Fruit fly (Drosophila melanogaster) whole organism, prepupa: Measurements from ENCODE around the gene Usp16-45.
A peak's percentile ranks its signal among the peaks of the same experiment; 100 is the strongest.

Experiments used
- CG10669 ChIP-seq: fragments of 200-800 bp; sonication (Bioruptor generic); optimal IDR thresholded peaks from 3 replicates; lab custom pipeline; 2018; ENCODE audit warnings: missing biosample characterization, mild to moderate bottlenecking, missing genetic modification characterization, moderate library complexity
- CG11294 ChIP-seq: fragments of 200-800 bp; sonication (Bioruptor generic); IDR thresholded peaks from 2 replicates; pipeline ENCODE4 v1.3.6; 2022; ENCODE audit warnings: missing biosample characterization, missing genetic modification characterization
- CG11762 ChIP-seq: fragments of 200-800 bp; sonication (Bioruptor generic); optimal IDR thresholded peaks from 3 replicates; lab custom pipeline; 2016; ENCODE audit warnings: missing biosample characterization, missing genetic modification characterization; ENCODE audit not compliant: insufficient read depth
- CG11902 ChIP-seq: fragments of 200-800 bp; sonication (Bioruptor generic); optimal IDR thresholded peaks from 3 replicates; lab custom pipeline; 2016; ENCODE audit warnings: missing biosample characterization, missing genetic modification characterization
- CG15336 ChIP-seq: fragments of 200-800 bp; sonication (Bioruptor generic); IDR thresholded peaks from 2 replicates; pipeline ENCODE4 v1.3.6; 2022; ENCODE audit warnings: missing biosample characterization, missing genetic modification characterization
- CG1621 ChIP-seq: fragments of 200-800 bp; sonication (Bioruptor generic); optimal IDR thresholded peaks from 3 replicates; lab custom pipeline; 2018; ENCODE audit warnings: missing biosample characterization, mild to moderate bottlenecking, missing genetic modification characterization
- CG16779 ChIP-seq: fragments of 200-800 bp; sonication (Bioruptor generic); optimal IDR thresholded peaks from 3 replicates; lab custom pipeline; 2017; ENCODE audit warnings: missing biosample characterization, mild to moderate bottlenecking, missing genetic modification characterization
- CG3032 ChIP-seq: fragments of 200-800 bp; optimal IDR thresholded peaks from 2 replicates; lab custom pipeline; 2019; ENCODE audit warnings: missing biosample characterization, mild to moderate bottlenecking, missing genetic modification characterization, moderate library complexity
- CG31627 ChIP-seq: fragments of 200-800 bp; sonication (Bioruptor generic); optimal IDR thresholded peaks from 3 replicates; lab custom pipeline; 2016; ENCODE audit warnings: missing biosample characterization, missing genetic modification characterization
- CG3919 ChIP-seq: fragments of 200-800 bp; sonication (Bioruptor generic); optimal IDR thresholded peaks from 3 replicates; lab custom pipeline; 2016; ENCODE audit warnings: missing biosample characterization, missing genetic modification characterization
- CG4318 ChIP-seq: fragments of 200-800 bp; sonication (Bioruptor generic); optimal IDR thresholded peaks from 3 replicates; lab custom pipeline; 2017; ENCODE audit warnings: missing biosample characterization, mild to moderate bottlenecking, missing genetic modification characterization
- CG6163 ChIP-seq: fragments of 200-800 bp; sonication (Bioruptor generic); IDR thresholded peaks from 3 replicates; pipeline ENCODE4 v1.3.6; 2022; ENCODE audit warnings: missing biosample characterization, missing genetic modification characterization
- CG6792 ChIP-seq: fragments of 200-800 bp; sonication (Bioruptor generic); optimal IDR thresholded peaks from 3 replicates; lab custom pipeline; 2016; ENCODE audit warnings: missing biosample characterization, missing genetic modification characterization
- CG6808 ChIP-seq: fragments of 200-800 bp; sonication (Bioruptor generic); optimal IDR thresholded peaks from 3 replicates; lab custom pipeline; 2017; ENCODE audit warnings: missing biosample characterization, missing genetic modification characterization, mild to moderate bottlenecking, moderate library complexity, missing genetic modification reagents
- CG8119 ChIP-seq: fragments of 200-800 bp; sonication (Bioruptor generic); IDR thresholded peaks from 3 replicates; pipeline ENCODE4 v1.3.6; 2022; ENCODE audit warnings: missing biosample characterization, missing genetic modification characterization
- CG8319 ChIP-seq: fragments of 200-800 bp; sonication (Bioruptor generic); optimal IDR thresholded peaks from 3 replicates; lab custom pipeline; 2016; ENCODE audit warnings: missing biosample characterization, missing genetic modification characterization
- CG9139 ChIP-seq: fragments of 200-800 bp; sonication (Bioruptor generic); optimal IDR thresholded peaks from 3 replicates; lab custom pipeline; 2017; ENCODE audit warnings: missing biosample characterization, mild to moderate bottlenecking, missing genetic modification characterization
- Eip75B ChIP-seq: fragments of 200-800 bp; sonication (Bioruptor generic); optimal IDR thresholded peaks from 3 replicates; lab custom pipeline; 2016; ENCODE audit warnings: missing biosample characterization, missing genetic modification characterization
- Eip78C ChIP-seq: fragments of 200-800 bp; sonication (Bioruptor generic); peaks from one replicate; lab custom pipeline; 2016; ENCODE audit warnings: missing biosample characterization, missing genetic modification characterization
- Ets21C ChIP-seq: fragments of 200-800 bp; sonication (Bioruptor generic); optimal IDR thresholded peaks from 3 replicates; lab custom pipeline; 2016; ENCODE audit warnings: missing biosample characterization, missing genetic modification characterization
- Gug ChIP-seq: fragments of 200-800 bp; sonication (Bioruptor generic); IDR thresholded peaks from 2 replicates; pipeline ENCODE4 v1.3.6; 2022; ENCODE audit warnings: missing biosample characterization, missing genetic modification characterization
- Hr38 ChIP-seq: sonication (Bioruptor generic); optimal IDR thresholded peaks from 2 replicates; lab custom pipeline; 2016; ENCODE audit warnings: missing biosample characterization, missing genetic modification characterization
- Hr4 ChIP-seq: fragments of 200-800 bp; sonication (Bioruptor generic); optimal IDR thresholded peaks from 3 replicates; lab custom pipeline; 2016; ENCODE audit warnings: missing biosample characterization, missing genetic modification characterization
- Lpt ChIP-seq: fragments of 200-800 bp; sonication (Bioruptor generic); optimal IDR thresholded peaks from 3 replicates; lab custom pipeline; 2016; ENCODE audit warnings: missing biosample characterization, missing genetic modification characterization
- Smox ChIP-seq: fragments of 200-800 bp; sonication (Bioruptor generic); optimal IDR thresholded peaks from 3 replicates; lab custom pipeline; 2016; ENCODE audit warnings: missing biosample characterization, missing genetic modification characterization
- Sox102F ChIP-seq: fragments of 200-800 bp; sonication (Bioruptor generic); optimal IDR thresholded peaks from 2 replicates; lab custom pipeline; 2016; ENCODE audit warnings: missing biosample characterization, mild to moderate bottlenecking, missing genetic modification characterization
- Sox14 ChIP-seq: fragments of 200-800 bp; sonication (Bioruptor generic); optimal IDR thresholded peaks from 3 replicates; lab custom pipeline; 2016; ENCODE audit warnings: missing biosample characterization, missing genetic modification characterization
- achi ChIP-seq: fragments of 200-800 bp; sonication (Bioruptor generic); optimal IDR thresholded peaks from 3 replicates; lab custom pipeline; 2016; ENCODE audit warnings: missing biosample characterization, missing genetic modification characterization
- acj6 ChIP-seq: fragments of 200-800 bp; sonication (Bioruptor generic); optimal IDR thresholded peaks from 3 replicates; lab custom pipeline; 2016; ENCODE audit warnings: missing biosample characterization, missing genetic modification characterization
- dac ChIP-seq: fragments of 200-800 bp; sonication (Bioruptor generic); optimal IDR thresholded peaks from 2 replicates; lab custom pipeline; 2017; ENCODE audit warnings: missing biosample characterization, mild to moderate bottlenecking, missing genetic modification characterization
- eg ChIP-seq: fragments of 200-800 bp; sonication (Bioruptor generic); IDR thresholded peaks from 3 replicates; pipeline ENCODE4 v1.3.6; 2022; ENCODE audit warnings: missing biosample characterization, missing genetic modification characterization
- esn ChIP-seq: fragments of 200-800 bp; sonication (Bioruptor generic); optimal IDR thresholded peaks from 2 replicates; lab custom pipeline; 2016; ENCODE audit warnings: missing biosample characterization, mild to moderate bottlenecking, missing genetic modification characterization, moderate library complexity
- fd59A ChIP-seq: fragments of 200-800 bp; sonication (Bioruptor generic); optimal IDR thresholded peaks from 2 replicates; lab custom pipeline; 2017; ENCODE audit warnings: missing biosample characterization, mild to moderate bottlenecking, missing genetic modification characterization, missing genetic modification reagents
- fd85E ChIP-seq: fragments of 200-800 bp; sonication (Bioruptor generic); optimal IDR thresholded peaks from 3 replicates; lab custom pipeline; 2016; ENCODE audit warnings: missing biosample characterization, missing genetic modification characterization
- fkh ChIP-seq: fragments of 200-800 bp; sonication (Bioruptor generic); optimal IDR thresholded peaks from 3 replicates; lab custom pipeline; 2017; ENCODE audit warnings: missing biosample characterization, mild to moderate bottlenecking, missing genetic modification characterization, moderate library complexity
- lz ChIP-seq: fragments of 200-800 bp; sonication (Bioruptor generic); optimal IDR thresholded peaks from 3 replicates; lab custom pipeline; 2016; ENCODE audit warnings: missing biosample characterization, missing genetic modification characterization
- pdm3 ChIP-seq: fragments of 200-800 bp; sonication (Bioruptor generic); optimal IDR thresholded peaks from 3 replicates; lab custom pipeline; 2016; ENCODE audit warnings: missing biosample characterization, missing genetic modification characterization
- salr ChIP-seq, 2 experiments: fragments of 200-800 bp; sonication (Bioruptor generic); optimal IDR thresholded peaks; 3 replicates each; lab custom pipeline; 2016 to 2018; ENCODE audit warnings: missing biosample characterization in 2 of 2, missing genetic modification characterization in 2 of 2, mild to moderate bottlenecking in 1 of 2
- ss ChIP-seq, 2 experiments: fragments of 200-800 bp; sonication (Bioruptor generic); optimal IDR thresholded peaks; 2 replicates in 1 of 2; 3 replicates in 1 of 2; lab custom pipeline; 2017 to 2018; ENCODE audit warnings: mild to moderate bottlenecking in 2 of 2, missing biosample characterization in 2 of 2, missing genetic modification characterization in 2 of 2, moderate library complexity in 1 of 2
- svp ChIP-seq: fragments of 200-800 bp; sonication (Bioruptor generic); peaks from one replicate; lab custom pipeline; 2016; ENCODE audit warnings: missing biosample characterization, missing genetic modification characterization
- topi ChIP-seq: fragments of 200-800 bp; sonication (Bioruptor generic); optimal IDR thresholded peaks from 3 replicates; lab custom pipeline; 2016; ENCODE audit warnings: missing biosample characterization, missing genetic modification characterization
- vri ChIP-seq: fragments of 200-800 bp; sonication (Bioruptor generic); optimal IDR thresholded peaks from 3 replicates; lab custom pipeline; 2016; ENCODE audit warnings: missing biosample characterization, mild to moderate bottlenecking, missing genetic modification characterization

Usp16-45 gene

DNA sequence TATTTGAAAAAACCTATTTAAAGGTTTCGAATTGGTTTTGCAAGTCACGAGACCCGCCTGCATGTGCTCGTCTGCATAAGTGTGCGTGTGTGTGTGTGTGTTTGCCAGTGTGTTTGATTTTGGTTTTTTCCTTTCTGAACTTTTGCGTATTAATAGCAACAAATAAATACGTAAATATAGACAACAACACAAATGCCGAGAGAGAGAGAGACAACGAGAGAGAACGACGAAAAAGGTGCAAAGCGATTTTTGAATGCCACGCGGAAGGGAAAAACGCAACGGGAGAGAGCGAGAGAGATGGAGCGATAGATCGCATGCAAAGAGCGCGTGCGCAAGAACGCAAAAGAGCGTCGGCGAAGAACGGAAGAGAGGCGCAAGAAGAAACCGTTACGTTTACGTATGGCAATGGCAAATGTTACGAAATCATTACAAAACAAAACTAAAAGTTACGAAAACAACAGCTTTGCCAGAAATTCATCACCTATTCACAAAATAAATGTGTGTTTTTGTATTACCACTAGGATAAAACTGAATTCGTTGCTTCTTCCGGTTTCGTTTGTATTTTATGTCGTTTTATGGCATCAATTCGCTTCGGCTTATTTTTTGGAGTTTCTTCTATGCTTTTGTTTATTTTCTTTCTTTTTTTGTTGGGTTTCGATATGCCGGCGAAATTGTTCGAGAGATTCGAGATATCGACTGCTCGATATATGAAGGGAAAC, 3.3 kb upstream of the Usp16-45 start:
- TF ChIP-seq Hr4 (GFP tag; lab: Kevin White, UChicago) (no peak), Eip78C (GFP tag; lab: Kevin White, UChicago) (peak; percentile 32), CG8319 (GFP tag; lab: Kevin White, UChicago) (no peak), CG31627 (no peak), CG16779 (no peak), achi (GFP tag; lab: Kevin White, UChicago) (no peak), lz (no peak), CG6163 (GFP tag; lab: Robert Waterston, UW) (no peak; the same call in 2 of the 3 replicates), CG11762 (no peak), esn (GFP tag; lab: Kevin White, UChicago) (no peak), CG6808 (GFP tag; lab: Kevin White, UChicago) (no peak), fkh (GFP tag; lab: Kevin White, UChicago) (peak; percentile 39), ss (GFP tag; optimal IDR thresholded peaks at IDR 0.05; lab: Kevin White, UChicago) (peak in 1 of 2 experiments; percentile 3), topi (GFP tag; lab: Kevin White, UChicago) (no peak), CG9139 (GFP tag; lab: Kevin White, UChicago) (no peak), svp (GFP tag; lab: Kevin White, UChicago) (peak; percentile 41), CG11294 (GFP tag; lab: Robert Waterston, UW) (no peak), CG11902 (GFP tag; lab: Kevin White, UChicago) (no peak), Hr38 (GFP tag; lab: Kevin White, UChicago) (no peak), CG15336 (GFP tag; lab: Robert Waterston, UW) (peak; percentile 31; the same call in 1 of the 2 replicates), eg (0 out of 3 replicates have a peak, but pooled peaks have one; percentile 42), vri (GFP tag; lab: Kevin White, UChicago) (peak; percentile 37), Lpt (GFP tag; lab: Kevin White, UChicago) (no peak), CG3032 (tag; lab: Kevin White, UChicago) (no peak)

DNA sequence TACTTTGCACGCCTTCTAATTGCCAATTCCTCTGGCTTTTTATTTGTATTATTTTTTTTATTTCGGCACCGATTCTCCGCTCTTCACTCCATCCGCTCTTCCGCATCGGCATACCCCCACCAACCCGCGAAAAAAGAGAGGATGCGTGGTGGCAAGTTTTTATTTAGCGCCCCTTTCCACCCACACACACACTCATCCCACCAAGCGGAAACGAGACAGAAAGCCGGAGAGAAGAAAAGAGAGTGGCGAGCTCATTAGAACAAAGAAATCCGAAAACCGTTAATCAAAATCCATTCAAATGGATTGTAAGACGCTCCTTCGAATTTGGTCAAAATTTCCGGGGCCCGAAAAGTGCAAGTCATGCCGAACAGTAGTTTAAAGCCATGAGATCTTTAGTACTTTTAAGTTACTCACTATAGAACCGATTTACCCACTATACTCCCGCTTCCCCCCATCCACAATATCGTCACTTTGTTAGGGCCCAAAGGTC, 2.7 kb upstream of the Usp16-45 start:
- TF ChIP-seq svp (GFP tag; lab: Kevin White, UChicago) (peak; percentile 84), CG6792 (GFP tag; lab: Kevin White, UChicago) (no peak), Sox14 (GFP tag; lab: Kevin White, UChicago) (peak; percentile 42), CG1621 (no peak)

DNA sequence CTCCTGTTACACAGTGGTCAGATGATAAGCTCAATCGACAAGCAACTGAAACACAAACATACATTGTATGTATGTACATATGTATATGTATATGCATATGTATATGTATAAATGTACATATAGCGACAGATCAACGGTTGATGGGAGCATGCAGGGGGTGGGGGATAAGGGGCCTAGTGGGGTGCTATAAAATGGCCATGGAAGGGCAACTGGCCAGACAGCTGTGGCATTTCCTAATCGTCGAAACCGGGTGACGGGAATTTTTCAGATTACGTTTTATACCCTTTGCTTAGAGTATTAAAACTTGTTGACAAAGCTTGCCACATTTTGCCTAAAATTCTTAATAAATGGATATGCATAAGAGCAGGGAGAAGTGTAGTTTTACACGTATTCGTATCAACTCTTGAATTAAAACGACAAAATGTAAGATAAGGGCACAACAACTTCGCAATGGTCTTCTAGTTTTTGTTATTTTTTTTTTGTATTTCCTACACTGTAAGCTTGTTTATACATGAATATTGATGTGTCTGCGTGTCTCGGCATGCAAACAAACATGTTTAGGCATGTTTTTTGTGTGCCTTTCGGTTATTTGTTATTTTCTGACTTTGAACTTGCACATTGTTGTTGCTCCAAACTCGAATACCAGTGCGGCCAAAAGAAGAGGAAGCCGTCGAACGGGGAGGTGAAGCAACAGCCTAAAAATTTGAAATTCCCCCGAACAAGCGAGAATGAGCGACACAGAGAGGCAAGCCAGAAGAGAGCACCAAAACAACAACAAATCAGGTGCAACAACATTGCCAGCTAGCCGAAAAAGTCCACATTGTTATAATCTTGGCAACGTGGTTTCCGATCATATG, 2.1 kb upstream of the Usp16-45 start:
- TF ChIP-seq Sox102F (GFP tag; lab: Kevin White, UChicago): no peak
- peak; percentile 21 for TF ChIP-seq Sox14 (GFP tag; lab: Kevin White, UChicago)
- TF ChIP-seq fd59A (GFP tag; lab: Kevin White, UChicago): peak; percentile 14
- TF ChIP-seq Gug (GFP tag; lab: Robert Waterston, UW): peak; percentile 64
- TF ChIP-seq CG15336 (GFP tag; lab: Robert Waterston, UW): peak; percentile 64
- peak; percentile 38 for TF ChIP-seq dac (GFP tag; lab: Kevin White, UChicago)
- TF ChIP-seq CG10669: peak; percentile 2
- no peak for TF ChIP-seq CG9139 (GFP tag; lab: Kevin White, UChicago)
- TF ChIP-seq CG8119 (GFP tag; lab: Robert Waterston, UW): peak; percentile 66
- peak; percentile 65; the same call in 2 of the 3 replicates for TF ChIP-seq CG6163 (GFP tag; lab: Robert Waterston, UW)
- peak; percentile 60 for TF ChIP-seq CG4318 (GFP tag; lab: Kevin White, UChicago)
- TF ChIP-seq CG11902 (GFP tag; lab: Kevin White, UChicago): peak; percentile 17
- peak; percentile 39 for TF ChIP-seq CG31627
- TF ChIP-seq Hr38 (GFP tag; lab: Kevin White, UChicago): no peak
- TF ChIP-seq fd85E: no peak
- no peak for TF ChIP-seq Smox (GFP tag; lab: Kevin White, UChicago)
- peak; percentile 39 for TF ChIP-seq CG3919
- peak; percentile 36 for TF ChIP-seq esn (GFP tag; lab: Kevin White, UChicago)
- TF ChIP-seq acj6 (GFP tag; lab: Kevin White, UChicago): peak; percentile 30
- TF ChIP-seq fkh (GFP tag; lab: Kevin White, UChicago): peak; percentile 46
- peak; percentile 56 for TF ChIP-seq pdm3 (GFP tag; lab: Kevin White, UChicago)
- TF ChIP-seq CG6792 (GFP tag; lab: Kevin White, UChicago): peak; percentile 25
- no peak for TF ChIP-seq CG11762
- TF ChIP-seq salr (GFP tag; optimal IDR thresholded peaks at IDR 0.05; lab: Kevin White, UChicago): peak in 1 of 2 experiments; percentile 27
- TF ChIP-seq CG11294 (GFP tag; lab: Robert Waterston, UW): 0 out of 2 replicates have a peak, but pooled peaks have one; percentile 24
- TF ChIP-seq Eip75B (GFP tag; lab: Kevin White, UChicago): peak; percentile 0
- no peak for TF ChIP-seq CG16779
- no peak for TF ChIP-seq vri (GFP tag; lab: Kevin White, UChicago)
- peak; percentile 26 for TF ChIP-seq Ets21C (GFP tag; lab: Kevin White, UChicago)
